Worm (Caenorhabditis elegans) whole organism, young adult: ENCODE data around the gene pycr-4.

Source experiments
- B0019.2 ChIP-seq: fragments of 200-800 bp; sonication (Bioruptor generic); conservative IDR thresholded peaks from 2 replicates; pipeline ENCODE4 v1.3.6; 2022; ENCODE audit warnings: missing genetic modification reagents, missing genetic modification characterization, missing compliant biosample characterization
- C06A6.2 ChIP-seq: fragments of 200-800 bp; sonication (Bioruptor generic); conservative IDR thresholded peaks from 2 replicates; pipeline ENCODE4 v1.3.6; 2022; ENCODE audit warnings: missing genetic modification characterization, missing compliant biosample characterization
- F37B4.10 ChIP-seq: fragments of 200-800 bp; sonication (Bioruptor generic); IDR thresholded peaks from 2 replicates; pipeline ENCODE4 v1.3.6; 2022; ENCODE audit warnings: missing genetic modification characterization, missing compliant biosample characterization
- chd-7 ChIP-seq: sonication (generic microtip); optimal IDR thresholded peaks from 2 replicates; lab custom pipeline; 2016; ENCODE audit warnings: mild to moderate bottlenecking, missing genetic modification characterization, moderate library complexity, missing compliant biosample characterization
- lin-35 ChIP-seq, 3 experiments: fragments of 150-350 bp in 2 of 3; sonication (generic microtip) in 1 of 3; optimal IDR thresholded peaks; 2 replicates each; lab custom pipeline; 2014 to 2018; ENCODE audit warnings: missing biosample characterization in 3 of 3, missing genetic modification characterization in 3 of 3, missing genetic modification reagents in 3 of 3
- lsl-1 ChIP-seq: fragments of 200-800 bp; sonication (Bioruptor generic); optimal IDR thresholded peaks from 2 replicates; lab custom pipeline; 2018; ENCODE audit warnings: mild to moderate bottlenecking, missing genetic modification characterization, moderate library complexity, missing compliant biosample characterization
- nfya-1 ChIP-seq: sonication (generic microtip); optimal IDR thresholded peaks from 2 replicates; lab custom pipeline; 2017; ENCODE audit warnings: antibody characterized with exemption, missing compliant biosample characterization, missing genetic modification characterization, borderline replicate concordance; ENCODE audit not compliant: insufficient read depth
- nhr-27 ChIP-seq: fragments of 200-800 bp; sonication (Bioruptor generic); optimal IDR thresholded peaks from 2 replicates; lab custom pipeline; 2018; ENCODE audit warnings: mild to moderate bottlenecking, missing genetic modification characterization, moderate library complexity, missing compliant biosample characterization
- pha-4 ChIP-seq: fragments of 150-350 bp; sonication (generic microtip); optimal IDR thresholded peaks from 2 replicates; lab custom pipeline; 2014; ENCODE audit warnings: missing biosample characterization, missing genetic modification reagents, missing genetic modification characterization
- snpc-1.3 ChIP-seq: sonication (generic microtip); optimal IDR thresholded peaks from 2 replicates; lab custom pipeline; 2017; ENCODE audit warnings: missing genetic modification characterization, mild to moderate bottlenecking, missing compliant biosample characterization, antibody characterized with exemption, moderate library complexity, missing genotype, missing genetic modification reagents; ENCODE audit not compliant: insufficient read depth
- ztf-3 ChIP-seq: fragments of 200-800 bp; sonication (Bioruptor generic); optimal IDR thresholded peaks from 2 replicates; lab custom pipeline; 2018; ENCODE audit warnings: mild to moderate bottlenecking, missing genetic modification characterization, missing compliant biosample characterization

ce11 chrIV:7503322-7503721, 26.2 kb upstream of the pycr-4 start, which contains the start of gene glt-6:
- TF ChIP-seq nhr-27 (tag; lab: Kevin White, UChicago) (no peak), ztf-3 (GFP tag; lab: Kevin White, UChicago) (no peak), pha-4 (tag; lab: Kevin White, UChicago) (no peak), lsl-1 (GFP tag; lab: Kevin White, UChicago) (no peak), nfya-1 (tag; lab: Kevin White, UChicago) (no peak), lin-35 (GFP tag; optimal IDR thresholded peaks at IDR 0.05; lab: Kevin White, UChicago) (no peak), B0019.2 (GFP tag; lab: Robert Waterston, UW) (no peak), snpc-1.3 (tag; lab: Kevin White, UChicago) (no peak), C06A6.2 (GFP tag; lab: Robert Waterston, UW) (no peak), F37B4.10 (GFP tag; lab: Robert Waterston, UW) (no peak), chd-7 (tag; lab: Kevin White, UChicago) (no peak)
